Worm (Caenorhabditis elegans) whole organism, L4 larva: Measurements from ENCODE around the gene frk-1.

Experiments used
- ama-1 ChIP-seq: fragments of 150-350 bp; optimal IDR thresholded peaks from 2 replicates; lab custom pipeline; 2014; ENCODE audit warnings: inconsistent platforms, mixed read lengths
- nhr-237 ChIP-seq: sonication (generic microtip); optimal IDR thresholded peaks from 2 replicates; lab custom pipeline; 2017; ENCODE audit warnings: missing biosample characterization, missing genetic modification characterization

DNA sequence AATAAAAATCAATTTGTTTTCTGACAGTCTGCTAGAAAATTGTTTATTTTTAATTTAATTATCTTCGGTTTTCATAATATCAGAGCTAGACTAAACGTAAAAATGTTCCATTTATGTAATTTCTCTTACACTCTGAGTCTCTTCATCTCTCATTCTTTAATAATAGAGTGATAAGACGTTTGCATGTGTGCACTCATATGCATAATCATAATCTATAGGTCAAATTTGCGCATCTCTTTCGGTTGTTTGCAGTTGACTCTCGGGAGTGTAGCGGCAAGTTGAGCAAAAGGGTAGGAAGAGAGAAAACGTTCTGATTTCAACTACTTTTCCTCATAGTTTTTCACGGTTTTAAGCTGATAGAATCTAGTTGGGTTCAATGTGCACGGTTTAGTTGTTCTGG, 23.5 kb downstream of the frk-1 start:
- TF ChIP-seq ama-1 (lab: Kevin White, UChicago) = no peak
- no peak for TF ChIP-seq nhr-237 (tag; lab: Kevin White, UChicago)
